Fruit fly (Drosophila melanogaster) whole organism, embryonic: ENCODE data around the gene Idh3b.

Experiments used
- Bgb ChIP-seq: fragments of 200-800 bp; sonication (Bioruptor generic); IDR thresholded peaks from 2 replicates; pipeline ENCODE4 v1.3.6; 2022; ENCODE audit warnings: missing biosample characterization, missing genetic modification characterization; ENCODE audit not compliant: partially characterized antibody
- Bteb2 ChIP-seq: fragments of 200-800 bp; sonication (Bioruptor generic); optimal IDR thresholded peaks from 2 replicates; lab custom pipeline; 2016; ENCODE audit warnings: missing biosample characterization, missing genetic modification characterization
- CG10543 ChIP-seq: fragments of 200-800 bp; sonication (Bioruptor generic); optimal IDR thresholded peaks from 3 replicates; lab custom pipeline; 2017; ENCODE audit warnings: missing biosample characterization, mild to moderate bottlenecking, missing genetic modification characterization, moderate library complexity
- CG10979 ChIP-seq: fragments of 200-800 bp; sonication (Bioruptor generic); optimal IDR thresholded peaks from 2 replicates; lab custom pipeline; 2018; ENCODE audit warnings: missing biosample characterization, mild to moderate bottlenecking, missing genetic modification characterization, moderate library complexity
- CG11398 ChIP-seq: fragments of 200-800 bp; sonication (Bioruptor generic); optimal IDR thresholded peaks from 2 replicates; lab custom pipeline; 2016; ENCODE audit warnings: missing biosample characterization, missing genetic modification characterization
- CG11456 ChIP-seq: fragments of 200-800 bp; sonication (Bioruptor generic); IDR thresholded peaks from 3 replicates; pipeline ENCODE4 v1.3.6; 2022; ENCODE audit warnings: missing biosample characterization, missing genetic modification characterization
- CG12071 ChIP-seq: fragments of 200-800 bp; sonication (Bioruptor generic); optimal IDR thresholded peaks from 3 replicates; lab custom pipeline; 2018; ENCODE audit warnings: missing biosample characterization, mild to moderate bottlenecking, missing genetic modification characterization
- CG12769 ChIP-seq: fragments of 200-800 bp; sonication (Bioruptor generic); optimal IDR thresholded peaks from 2 replicates; lab custom pipeline; 2019; ENCODE audit warnings: missing biosample characterization, mild to moderate bottlenecking, missing genetic modification characterization, moderate library complexity
- CG12942 ChIP-seq: fragments of 200-800 bp; sonication (Bioruptor generic); optimal IDR thresholded peaks from 3 replicates; lab custom pipeline; 2016; ENCODE audit warnings: missing biosample characterization, missing genetic modification characterization
- CG13894 ChIP-seq: fragments of 200-800 bp; sonication (Bioruptor generic); optimal IDR thresholded peaks from 3 replicates; lab custom pipeline; 2018; ENCODE audit warnings: missing biosample characterization, mild to moderate bottlenecking, missing genetic modification characterization, moderate library complexity
- CG1647 ChIP-seq: fragments of 200-800 bp; sonication (Bioruptor generic); optimal IDR thresholded peaks from 3 replicates; lab custom pipeline; 2016; ENCODE audit warnings: missing biosample characterization, missing genetic modification characterization
- CG17568 ChIP-seq: fragments of 200-800 bp; sonication (Bioruptor generic); optimal IDR thresholded peaks from 2 replicates; lab custom pipeline; 2018; ENCODE audit warnings: missing biosample characterization, mild to moderate bottlenecking, missing genetic modification characterization, moderate library complexity
- CG17802 ChIP-seq: fragments of 200-800 bp; sonication (Bioruptor generic); optimal IDR thresholded peaks from 2 replicates; lab custom pipeline; 2018; ENCODE audit warnings: missing biosample characterization, mild to moderate bottlenecking, missing genetic modification characterization, moderate library complexity
- CG2875 ChIP-seq: fragments of 200-800 bp; sonication (Bioruptor generic); optimal IDR thresholded peaks from 2 replicates; lab custom pipeline; 2017; ENCODE audit warnings: missing biosample characterization, mild to moderate bottlenecking, missing genetic modification characterization, missing genetic modification reagents
- CG32532 ChIP-seq: fragments of 200-800 bp; sonication (Bioruptor generic); IDR thresholded peaks from 2 replicates; pipeline ENCODE4 v1.3.6; 2022; ENCODE audit warnings: missing biosample characterization, missing genetic modification characterization
- CG42726 ChIP-seq: fragments of 200-800 bp; sonication (Bioruptor generic); IDR thresholded peaks from 2 replicates; pipeline ENCODE4 v1.3.6; 2022; ENCODE audit warnings: missing biosample characterization, missing genetic modification characterization; ENCODE audit not compliant: partially characterized antibody
- CG4707 ChIP-seq: fragments of 200-800 bp; sonication (Bioruptor generic); optimal IDR thresholded peaks from 2 replicates; lab custom pipeline; 2018; ENCODE audit warnings: missing biosample characterization, mild to moderate bottlenecking, missing genetic modification characterization, moderate library complexity
- CG6813 ChIP-seq: fragments of 200-800 bp; sonication (Bioruptor generic); optimal IDR thresholded peaks from 2 replicates; lab custom pipeline; 2017; ENCODE audit warnings: missing biosample characterization, missing genetic modification characterization, mild to moderate bottlenecking, moderate library complexity, missing genetic modification reagents
- CG7963 ChIP-seq: fragments of 200-800 bp; sonication (Bioruptor generic); IDR thresholded peaks from 3 replicates; pipeline ENCODE4 v1.3.6; 2022; ENCODE audit warnings: missing biosample characterization, missing genetic modification characterization; ENCODE audit not compliant: partially characterized antibody
- CG8765 ChIP-seq: fragments of 200-800 bp; sonication (Bioruptor generic); IDR thresholded peaks from 2 replicates; pipeline ENCODE4 v1.3.6; 2022; ENCODE audit warnings: missing biosample characterization, missing genetic modification characterization
- CG9215 ChIP-seq: fragments of 200-800 bp; sonication (Bioruptor generic); IDR thresholded peaks from 2 replicates; pipeline ENCODE4 v1.3.6; 2022; ENCODE audit warnings: missing biosample characterization, missing genetic modification characterization
- CTCF ChIP-seq: fragments of 200-800 bp; sonication (Bioruptor generic); optimal IDR thresholded peaks from 2 replicates; lab custom pipeline; 2017; ENCODE audit warnings: missing biosample characterization, mild to moderate bottlenecking, missing genetic modification characterization, moderate library complexity
- D19B ChIP-seq: fragments of 200-800 bp; sonication (Bioruptor generic); optimal IDR thresholded peaks from 2 replicates; lab custom pipeline; 2017; ENCODE audit warnings: missing biosample characterization, mild to moderate bottlenecking, missing genetic modification characterization
- Dad ChIP-seq: fragments of 200-800 bp; sonication (Bioruptor generic); optimal IDR thresholded peaks from 3 replicates; lab custom pipeline; 2016; ENCODE audit warnings: missing biosample characterization, missing genetic modification characterization
- HLH3B ChIP-seq: fragments of 200-800 bp; sonication (Bioruptor generic); IDR thresholded peaks from 2 replicates; pipeline ENCODE4 v1.3.6; 2022; ENCODE audit warnings: missing biosample characterization, missing genetic modification characterization
- Jarid2 ChIP-seq: fragments of 200-800 bp; sonication (Bioruptor generic); optimal IDR thresholded peaks from 3 replicates; lab custom pipeline; 2017; ENCODE audit warnings: mild to moderate bottlenecking, missing biosample characterization, missing genetic modification reagents, missing genetic modification characterization
- MBD-R2 ChIP-seq: fragments of 200-800 bp; sonication (Bioruptor generic); IDR thresholded peaks from 2 replicates; pipeline ENCODE4 v1.3.6; 2022; ENCODE audit warnings: missing biosample characterization, missing genetic modification characterization
- MTF-1 ChIP-seq: fragments of 200-800 bp; sonication (Bioruptor generic); optimal IDR thresholded peaks from 2 replicates; lab custom pipeline; 2018; ENCODE audit warnings: missing biosample characterization, mild to moderate bottlenecking, missing genetic modification characterization, borderline replicate concordance
- Poxn ChIP-seq: fragments of 200-800 bp; sonication (Bioruptor generic); IDR thresholded peaks from 2 replicates; pipeline ENCODE4 v1.3.6; 2022; ENCODE audit warnings: missing biosample characterization, missing genetic modification characterization
- Ptx1 ChIP-seq: fragments of 200-800 bp; sonication (Bioruptor generic); IDR thresholded peaks from 2 replicates; pipeline ENCODE4 v1.3.6; 2022; ENCODE audit warnings: missing biosample characterization, missing genetic modification characterization
- Ravus ChIP-seq: fragments of 200-800 bp; sonication (Bioruptor generic); IDR thresholded peaks from 2 replicates; pipeline ENCODE4 v1.3.6; 2022; ENCODE audit warnings: missing biosample characterization, missing genetic modification characterization
- Rx ChIP-seq: fragments of 200-800 bp; sonication (Bioruptor generic); IDR thresholded peaks from 2 replicates; pipeline ENCODE4 v1.3.6; 2022; ENCODE audit warnings: missing biosample characterization, missing genetic modification characterization
- Usf ChIP-seq: fragments of 200-800 bp; sonication (Bioruptor generic); optimal IDR thresholded peaks from 2 replicates; lab custom pipeline; 2017; ENCODE audit warnings: missing genotype, missing biosample characterization, missing genetic modification characterization
- br ChIP-seq: fragments of >200 bp; optimal IDR thresholded peaks from 2 replicates; lab custom pipeline; 2017
- caup ChIP-seq: fragments of 200-800 bp; sonication (Bioruptor generic); optimal IDR thresholded peaks from 3 replicates; lab custom pipeline; 2017; ENCODE audit warnings: missing biosample characterization, mild to moderate bottlenecking, missing genetic modification characterization, moderate library complexity; ENCODE audit not compliant: severe bottlenecking
- crp ChIP-seq, 2 experiments: fragments of 200-800 bp; sonication (Bioruptor generic); optimal IDR thresholded peaks; 2 replicates in 1 of 2; 3 replicates in 1 of 2; lab custom pipeline; 2017; ENCODE audit warnings: missing biosample characterization in 2 of 2, missing genetic modification characterization in 2 of 2, mild to moderate bottlenecking in 1 of 2, moderate library complexity in 1 of 2
- dati ChIP-seq: fragments of 200-800 bp; sonication (Bioruptor generic); IDR thresholded peaks from 2 replicates; pipeline ENCODE4 v1.3.6; 2022; ENCODE audit warnings: missing biosample characterization, missing genetic modification characterization
- fru ChIP-seq: fragments of >200 bp; optimal IDR thresholded peaks from 2 replicates; lab custom pipeline; 2017
- gro ChIP-seq: fragments of 200-800 bp; sonication (Bioruptor generic); optimal IDR thresholded peaks from 2 replicates; lab custom pipeline; 2016; ENCODE audit warnings: missing biosample characterization, missing genetic modification characterization
- hth ChIP-seq: fragments of >200 bp; optimal IDR thresholded peaks from 2 replicates; lab custom pipeline; 2017; ENCODE audit warnings: inconsistent platforms
- ind ChIP-seq: fragments of 200-800 bp; sonication (Bioruptor generic); optimal IDR thresholded peaks from 3 replicates; lab custom pipeline; 2016; ENCODE audit warnings: missing biosample characterization, missing genetic modification characterization
- jing ChIP-seq: fragments of 200-800 bp; sonication (Bioruptor generic); optimal IDR thresholded peaks from 2 replicates; lab custom pipeline; 2018; ENCODE audit warnings: missing biosample characterization, mild to moderate bottlenecking, missing genetic modification characterization
- jumu ChIP-seq: fragments of 200-800 bp; sonication (Bioruptor generic); optimal IDR thresholded peaks from 3 replicates; lab custom pipeline; 2016; ENCODE audit warnings: missing biosample characterization, missing genetic modification characterization
- klu ChIP-seq: fragments of 200-800 bp; sonication (Bioruptor generic); IDR thresholded peaks from 2 replicates; pipeline ENCODE4 v1.3.6; 2022; ENCODE audit warnings: missing biosample characterization, missing genetic modification characterization
- maf-S ChIP-seq: fragments of 200-800 bp; sonication (Bioruptor generic); optimal IDR thresholded peaks from 2 replicates; lab custom pipeline; 2016; ENCODE audit warnings: missing biosample characterization, missing genetic modification characterization
- repo ChIP-seq: fragments of 200-800 bp; sonication (Bioruptor generic); optimal IDR thresholded peaks from 2 replicates; lab custom pipeline; 2016; ENCODE audit warnings: missing biosample characterization, missing genetic modification characterization
- sens-2 ChIP-seq: fragments of 200-800 bp; sonication (Bioruptor generic); IDR thresholded peaks from 2 replicates; pipeline ENCODE4 v1.3.6; 2022; ENCODE audit warnings: missing biosample characterization, missing genetic modification characterization
- sisA ChIP-seq: fragments of 200-800 bp; sonication (Bioruptor generic); IDR thresholded peaks from 2 replicates; pipeline ENCODE4 v1.3.6; 2022; ENCODE audit warnings: missing biosample characterization, missing genetic modification characterization
- sqz ChIP-seq: fragments of 200-800 bp; sonication (Bioruptor generic); optimal IDR thresholded peaks from 3 replicates; lab custom pipeline; 2018; ENCODE audit warnings: missing biosample characterization, mild to moderate bottlenecking, missing genetic modification characterization
- ttk ChIP-seq: fragments of 200-800 bp; sonication (Bioruptor generic); IDR thresholded peaks from 2 replicates; pipeline ENCODE4 v2.1.2; 2022; ENCODE audit warnings: missing biosample characterization, missing genetic modification characterization
- tup ChIP-seq: fragments of 200-800 bp; sonication (Bioruptor generic); optimal IDR thresholded peaks from 2 replicates; lab custom pipeline; 2016; ENCODE audit warnings: missing biosample characterization, mild to moderate bottlenecking, missing genetic modification characterization, moderate library complexity
- wdn ChIP-seq: fragments of 200-800 bp; sonication (Bioruptor generic); IDR thresholded peaks from 2 replicates; pipeline ENCODE4 v1.3.6; 2022; ENCODE audit warnings: missing biosample characterization, missing genetic modification characterization
- z ChIP-seq: fragments of 200-800 bp; sonication (Bioruptor generic); IDR thresholded peaks from 3 replicates; pipeline ENCODE4 v1.3.6; 2022; ENCODE audit warnings: missing biosample characterization, missing genetic modification characterization

Gene Idh3b

DNA sequence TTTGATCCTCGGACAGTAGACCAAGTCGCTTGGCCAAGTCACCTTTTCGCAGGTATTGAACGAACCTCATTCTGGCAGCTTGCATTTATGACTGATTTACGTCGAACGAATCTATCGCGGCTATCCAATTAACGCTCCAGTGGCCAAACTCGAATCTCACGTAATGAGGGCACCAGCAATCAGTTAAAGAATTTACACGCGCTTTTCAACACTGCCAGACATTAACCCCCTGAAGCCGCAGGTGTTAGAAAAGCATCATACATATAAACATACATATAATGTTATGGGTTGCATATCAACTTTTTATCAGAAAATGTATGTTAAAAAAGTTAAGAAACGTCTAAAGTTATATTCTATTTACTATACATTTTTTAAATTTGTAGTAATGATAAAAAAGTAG lies 6.1 kb upstream of the Idh3b start, which contains the start of gene CG6028 (continued):
- TF ChIP-seq CG2875 (GFP tag; lab: Kevin White, UChicago): no peak
- TF ChIP-seq CG9215 (GFP tag; lab: Robert Waterston, UW): no peak
- no peak for TF ChIP-seq maf-S (GFP tag; lab: Kevin White, UChicago)
- TF ChIP-seq repo (GFP tag; lab: Kevin White, UChicago): no peak
- no peak for TF ChIP-seq Poxn (GFP tag; lab: Robert Waterston, UW)
- no peak for TF ChIP-seq fru
- TF ChIP-seq tup (GFP tag; lab: Kevin White, UChicago): no peak
- no peak for TF ChIP-seq caup
- TF ChIP-seq CG4707 (GFP tag; lab: Kevin White, UChicago): no peak
- peak; percentile 12 for TF ChIP-seq ind
- TF ChIP-seq Dad: peak; percentile 19
- TF ChIP-seq dati (GFP tag; lab: Robert Waterston, UW): no peak
- no peak for TF ChIP-seq CG7963
- TF ChIP-seq CG11456 (GFP tag; lab: Robert Waterston, UW): no peak
- TF ChIP-seq CTCF (GFP tag; lab: Kevin White, UChicago): no peak
- no peak for TF ChIP-seq Bgb (GFP tag; lab: Robert Waterston, UW)
- TF ChIP-seq CG10543 (GFP tag; lab: Kevin White, UChicago): peak; percentile 0
- peak in 1 of 2 experiments; percentile 13 for TF ChIP-seq crp (GFP tag; optimal IDR thresholded peaks at IDR 0.05; lab: Kevin White, UChicago)
- peak; percentile 18; the same call in 1 of the 2 replicates for TF ChIP-seq CG42726 (GFP tag; lab: Robert Waterston, UW)
- TF ChIP-seq gro (GFP tag; lab: Kevin White, UChicago): peak; percentile 43
- TF ChIP-seq CG12769 (tag; lab: Kevin White, UChicago): no peak
- no peak for TF ChIP-seq Jarid2 (GFP tag; lab: Kevin White, UChicago)
- no peak for TF ChIP-seq jing (GFP tag; lab: Kevin White, UChicago)
- peak; percentile 63 for TF ChIP-seq CG32532 (GFP tag; lab: Robert Waterston, UW)
- TF ChIP-seq Rx (GFP tag; lab: Robert Waterston, UW): no peak
- TF ChIP-seq Ptx1: 0 out of 2 replicates have a peak, but pooled peaks have one; percentile 27
- no peak for TF ChIP-seq Usf (GFP tag; lab: Kevin White, UChicago)
- no peak for TF ChIP-seq jumu (GFP tag; lab: Kevin White, UChicago)
- TF ChIP-seq D19B: no peak
- TF ChIP-seq Ravus (GFP tag; lab: Robert Waterston, UW): no peak
- TF ChIP-seq ttk (GFP tag; lab: Robert Waterston, UW): no peak
- no peak for TF ChIP-seq CG12071 (GFP tag; lab: Kevin White, UChicago)
- TF ChIP-seq hth (lab: Kevin White, UChicago): no peak
- no peak for TF ChIP-seq klu (GFP tag; lab: Robert Waterston, UW)
- no peak for TF ChIP-seq MTF-1 (GFP tag; lab: Kevin White, UChicago)
- TF ChIP-seq CG6813: no peak
- no peak for TF ChIP-seq br
- no peak for TF ChIP-seq CG17568 (GFP tag; lab: Kevin White, UChicago)
- no peak for TF ChIP-seq sisA (GFP tag; lab: Robert Waterston, UW)
- TF ChIP-seq sqz (GFP tag; lab: Kevin White, UChicago): no peak
- no peak for TF ChIP-seq CG10979
- no peak for TF ChIP-seq CG1647 (GFP tag; lab: Kevin White, UChicago)
- no peak for TF ChIP-seq CG12942
- TF ChIP-seq CG17802 (tag; lab: Kevin White, UChicago): no peak
- no peak for TF ChIP-seq HLH3B (GFP tag; lab: Robert Waterston, UW)
- TF ChIP-seq Bteb2 (GFP tag; lab: Kevin White, UChicago): no peak
- no peak for TF ChIP-seq wdn (GFP tag; lab: Robert Waterston, UW)
- no peak for TF ChIP-seq CG8765 (GFP tag; lab: Robert Waterston, UW)
- TF ChIP-seq CG13894: no peak
- no peak for TF ChIP-seq sens-2 (GFP tag; lab: Robert Waterston, UW)
- TF ChIP-seq z (GFP tag; lab: Robert Waterston, UW): no peak
- peak; percentile 78 for TF ChIP-seq MBD-R2 (GFP tag; lab: Robert Waterston, UW)
- TF ChIP-seq CG11398: no peak
